Fruit fly (Drosophila melanogaster) whole organism, embryonic: ENCODE results near the gene Pdfr.

Experiments
- Atf6 ChIP-seq: fragments of 200-800 bp; sonication (Bioruptor generic); IDR thresholded peaks from 2 replicates; pipeline ENCODE4 v1.3.6; 2022; ENCODE audit warnings: missing biosample characterization, missing genetic modification characterization
- Bgb ChIP-seq: fragments of 200-800 bp; sonication (Bioruptor generic); IDR thresholded peaks from 2 replicates; pipeline ENCODE4 v1.3.6; 2022; ENCODE audit warnings: missing biosample characterization, missing genetic modification characterization; ENCODE audit not compliant: partially characterized antibody
- CG10565 ChIP-seq: fragments of 200-800 bp; sonication (Bioruptor generic); optimal IDR thresholded peaks from 3 replicates; lab custom pipeline; 2016; ENCODE audit warnings: missing biosample characterization, mild to moderate bottlenecking, missing genetic modification characterization
- CG10979 ChIP-seq: fragments of 200-800 bp; sonication (Bioruptor generic); optimal IDR thresholded peaks from 2 replicates; lab custom pipeline; 2018; ENCODE audit warnings: missing biosample characterization, mild to moderate bottlenecking, missing genetic modification characterization, moderate library complexity
- CG11696 ChIP-seq: fragments of 200-800 bp; sonication (Bioruptor generic); IDR thresholded peaks from 2 replicates; pipeline ENCODE4 v1.3.6; 2022; ENCODE audit warnings: missing biosample characterization, missing genetic modification characterization
- CG13894 ChIP-seq: fragments of 200-800 bp; sonication (Bioruptor generic); optimal IDR thresholded peaks from 3 replicates; lab custom pipeline; 2018; ENCODE audit warnings: missing biosample characterization, mild to moderate bottlenecking, missing genetic modification characterization, moderate library complexity
- CG14667 ChIP-seq: fragments of 200-800 bp; sonication (Bioruptor generic); IDR thresholded peaks from 2 replicates; pipeline ENCODE4 v1.3.6; 2022; ENCODE audit warnings: missing biosample characterization, missing genetic modification characterization
- CG17912 ChIP-seq: fragments of 200-800 bp; sonication (Bioruptor generic); optimal IDR thresholded peaks from 2 replicates; lab custom pipeline; 2018; ENCODE audit warnings: missing biosample characterization, mild to moderate bottlenecking, missing genetic modification characterization
- CG18619 ChIP-seq: fragments of 200-800 bp; sonication (Bioruptor generic); optimal IDR thresholded peaks from 3 replicates; lab custom pipeline; 2017; ENCODE audit warnings: missing biosample characterization, mild to moderate bottlenecking, missing genetic modification characterization
- CG2678 ChIP-seq: fragments of 200-800 bp; sonication (Bioruptor generic); optimal IDR thresholded peaks from 3 replicates; lab custom pipeline; 2019; ENCODE audit warnings: missing biosample characterization, mild to moderate bottlenecking, missing genetic modification characterization, moderate library complexity
- CG2712 ChIP-seq: fragments of 200-800 bp; optimal IDR thresholded peaks from 3 replicates; lab custom pipeline; 2019; ENCODE audit warnings: missing biosample characterization, mild to moderate bottlenecking, missing genetic modification characterization, moderate library complexity
- CG8089 ChIP-seq: fragments of 200-800 bp; sonication (Bioruptor generic); optimal IDR thresholded peaks from 3 replicates; lab custom pipeline; 2016; ENCODE audit warnings: missing biosample characterization, missing genetic modification characterization
- CG9797 ChIP-seq: fragments of 200-800 bp; sonication (Bioruptor generic); optimal IDR thresholded peaks from 3 replicates; lab custom pipeline; 2018; ENCODE audit warnings: missing biosample characterization, mild to moderate bottlenecking, missing genetic modification characterization
- CG9817 ChIP-seq: fragments of 200-800 bp; sonication (Bioruptor generic); optimal IDR thresholded peaks from 2 replicates; lab custom pipeline; 2018; ENCODE audit warnings: missing biosample characterization, mild to moderate bottlenecking, missing genetic modification characterization, moderate library complexity
- Chrac-16 ChIP-seq: fragments of 200-800 bp; sonication (Bioruptor generic); optimal IDR thresholded peaks from 3 replicates; lab custom pipeline; 2016; ENCODE audit warnings: missing biosample characterization, missing genetic modification characterization
- Dref ChIP-seq: fragments of 200-800 bp; sonication (Bioruptor generic); IDR thresholded peaks from 2 replicates; pipeline ENCODE4 v1.3.6; 2022; ENCODE audit warnings: missing biosample characterization, missing genetic modification characterization
- E2f1 ChIP-seq: fragments of 200-800 bp; sonication (Bioruptor generic); IDR thresholded peaks from 2 replicates; pipeline ENCODE4 v1.3.6; 2022; ENCODE audit warnings: missing biosample characterization, missing genetic modification characterization
- HLH54F ChIP-seq: fragments of 200-800 bp; sonication (Bioruptor generic); optimal IDR thresholded peaks from 3 replicates; lab custom pipeline; 2016; ENCODE audit warnings: missing biosample characterization, missing genetic modification characterization
- Hr51 ChIP-seq, 2 experiments: fragments of 200-800 bp; sonication (Bioruptor generic); optimal IDR thresholded peaks; 2 replicates in 1 of 2; 3 replicates in 1 of 2; lab custom pipeline; 2016 to 2018; ENCODE audit warnings: missing biosample characterization in 2 of 2, missing genetic modification characterization in 2 of 2, mild to moderate bottlenecking in 1 of 2, moderate library complexity in 1 of 2
- Lim3 ChIP-seq: fragments of 200-800 bp; sonication (Bioruptor generic); IDR thresholded peaks from 2 replicates; pipeline ENCODE4 v1.3.6; 2022; ENCODE audit warnings: missing biosample characterization, missing genetic modification characterization
- Mes4 ChIP-seq: fragments of 200-800 bp; sonication (Bioruptor generic); optimal IDR thresholded peaks from 2 replicates; lab custom pipeline; 2016; ENCODE audit warnings: missing biosample characterization, missing genetic modification characterization
- Oaz ChIP-seq: fragments of 200-800 bp; sonication (Bioruptor generic); IDR thresholded peaks from 2 replicates; pipeline ENCODE4 v1.3.6; 2022; ENCODE audit warnings: missing biosample characterization, missing genetic modification characterization
- Poxn ChIP-seq: fragments of 200-800 bp; sonication (Bioruptor generic); IDR thresholded peaks from 2 replicates; pipeline ENCODE4 v1.3.6; 2022; ENCODE audit warnings: missing biosample characterization, missing genetic modification characterization
- Six4 ChIP-seq: fragments of 200-800 bp; sonication (Bioruptor generic); optimal IDR thresholded peaks from 2 replicates; lab custom pipeline; 2016; ENCODE audit warnings: missing biosample characterization, missing genetic modification characterization
- Sox102F ChIP-seq: fragments of 200-800 bp; sonication (Bioruptor generic); optimal IDR thresholded peaks from 2 replicates; lab custom pipeline; 2018; ENCODE audit warnings: missing biosample characterization, mild to moderate bottlenecking, missing genetic modification characterization, moderate library complexity
- Sry-β ChIP-seq: fragments of 200-800 bp; sonication (Bioruptor generic); optimal IDR thresholded peaks from 2 replicates; lab custom pipeline; 2018; ENCODE audit warnings: missing biosample characterization, mild to moderate bottlenecking, missing genetic modification characterization, moderate library complexity
- Sry-δ ChIP-seq: fragments of 200-800 bp; sonication (Bioruptor generic); optimal IDR thresholded peaks from 2 replicates; lab custom pipeline; 2016; ENCODE audit warnings: missing biosample characterization, missing genetic modification characterization
- bbx ChIP-seq: fragments of 200-800 bp; sonication (Bioruptor generic); IDR thresholded peaks from 2 replicates; pipeline ENCODE4 v1.3.6; 2022; ENCODE audit warnings: missing biosample characterization, missing genetic modification characterization; ENCODE audit not compliant: partially characterized antibody
- croc ChIP-seq: fragments of 200-800 bp; sonication (Bioruptor generic); conservative IDR thresholded peaks from 3 replicates; pipeline ENCODE4 v1.3.6; 2022; ENCODE audit warnings: missing biosample characterization, missing genetic modification characterization
- crol ChIP-seq: fragments of 200-800 bp; sonication (Bioruptor generic); IDR thresholded peaks from 2 replicates; pipeline ENCODE4 v1.3.6; 2022; ENCODE audit warnings: missing biosample characterization, missing genetic modification characterization
- crp ChIP-seq, 2 experiments: fragments of 200-800 bp; sonication (Bioruptor generic); optimal IDR thresholded peaks; 2 replicates in 1 of 2; 3 replicates in 1 of 2; lab custom pipeline; 2017; ENCODE audit warnings: missing biosample characterization in 2 of 2, missing genetic modification characterization in 2 of 2, mild to moderate bottlenecking in 1 of 2, moderate library complexity in 1 of 2
- danr ChIP-seq: fragments of 200-800 bp; sonication (Bioruptor generic); IDR thresholded peaks from 2 replicates; pipeline ENCODE4 v1.3.6; 2022; ENCODE audit warnings: missing biosample characterization, missing genetic modification characterization
- fd64A ChIP-seq: fragments of 200-800 bp; sonication (Bioruptor generic); optimal IDR thresholded peaks from 3 replicates; lab custom pipeline; 2018; ENCODE audit warnings: missing biosample characterization, mild to moderate bottlenecking, missing genetic modification characterization
- gce ChIP-seq: fragments of 200-800 bp; sonication (Bioruptor generic); IDR thresholded peaks from 3 replicates; pipeline ENCODE4 v1.3.6; 2022; ENCODE audit warnings: missing biosample characterization, missing genetic modification characterization
- gcm ChIP-seq: fragments of 200-800 bp; sonication (Bioruptor generic); optimal IDR thresholded peaks from 2 replicates; lab custom pipeline; 2019; ENCODE audit warnings: missing biosample characterization, mild to moderate bottlenecking, missing genetic modification characterization, moderate library complexity
- gcm2 ChIP-seq: fragments of 200-800 bp; sonication (Bioruptor generic); optimal IDR thresholded peaks from 2 replicates; lab custom pipeline; 2016; ENCODE audit warnings: missing biosample characterization, missing genetic modification characterization
- grau ChIP-seq: fragments of 200-800 bp; optimal IDR thresholded peaks from 3 replicates; lab custom pipeline; 2019; ENCODE audit warnings: missing biosample characterization, mild to moderate bottlenecking, missing genetic modification characterization, moderate library complexity
- ham ChIP-seq: fragments of 200-800 bp; sonication (Bioruptor generic); IDR thresholded peaks from 2 replicates; pipeline ENCODE4 v1.3.6; 2022; ENCODE audit warnings: missing biosample characterization, missing genetic modification characterization
- insv ChIP-seq, 2 experiments: fragments of 200-800 bp; sonication (Bioruptor generic); optimal IDR thresholded peaks; 3 replicates each; lab custom pipeline; 2016 to 2018; ENCODE audit warnings: missing biosample characterization in 2 of 2, missing genetic modification characterization in 2 of 2
- lola ChIP-seq, 3 experiments: fragments of >200 bp in 2 of 3; fragments of 200-800 bp in 1 of 3; sonication (Bioruptor generic) in 1 of 3; optimal IDR thresholded peaks; 2 replicates each; lab custom pipeline; 2017 to 2019; ENCODE audit warnings: missing biosample characterization in 3 of 3, missing genetic modification characterization in 3 of 3, mild to moderate bottlenecking in 1 of 3, moderate library complexity in 1 of 3
- oc ChIP-seq: fragments of 200-800 bp; sonication (Bioruptor generic); optimal IDR thresholded peaks from 2 replicates; lab custom pipeline; 2018; ENCODE audit warnings: missing biosample characterization, mild to moderate bottlenecking, missing genetic modification characterization, moderate library complexity
- pzg ChIP-seq: fragments of 200-800 bp; sonication (Bioruptor generic); optimal IDR thresholded peaks from 3 replicates; lab custom pipeline; 2018; ENCODE audit warnings: missing biosample characterization, mild to moderate bottlenecking, missing genetic modification characterization, moderate library complexity
- run ChIP-seq: fragments of 200-800 bp; sonication (Bioruptor generic); optimal IDR thresholded peaks from 3 replicates; lab custom pipeline; 2018; ENCODE audit warnings: missing biosample characterization, mild to moderate bottlenecking, missing genetic modification characterization
- seq ChIP-seq: fragments of 200-800 bp; sonication (Bioruptor generic); IDR thresholded peaks from 2 replicates; pipeline ENCODE4 v1.3.6; 2022; ENCODE audit warnings: missing biosample characterization, missing genetic modification characterization
- sim ChIP-seq: fragments of 200-800 bp; sonication (Bioruptor generic); IDR thresholded peaks from 2 replicates; pipeline ENCODE4 v1.3.6; 2022; ENCODE audit warnings: missing biosample characterization, missing genetic modification characterization
- wek ChIP-seq: fragments of 200-800 bp; sonication (Bioruptor generic); optimal IDR thresholded peaks from 3 replicates; lab custom pipeline; 2018; ENCODE audit warnings: missing biosample characterization, mild to moderate bottlenecking, missing genetic modification characterization, moderate library complexity
- wor ChIP-seq: fragments of 200-800 bp; sonication (Bioruptor generic); IDR thresholded peaks from 2 replicates; pipeline ENCODE4 v1.3.6; 2022; ENCODE audit warnings: missing biosample characterization, missing genetic modification characterization
- zf30C ChIP-seq: fragments of 200-800 bp; sonication (Bioruptor generic); optimal IDR thresholded peaks from 3 replicates; lab custom pipeline; 2018; ENCODE audit warnings: missing biosample characterization, mild to moderate bottlenecking, missing genetic modification characterization
- zfh1 ChIP-seq: fragments of 200-800 bp; sonication (Bioruptor generic); IDR thresholded peaks from 3 replicates; pipeline ENCODE4 v1.3.6; 2022; ENCODE audit warnings: missing biosample characterization, missing genetic modification characterization

Gene Pdfr

DNA sequence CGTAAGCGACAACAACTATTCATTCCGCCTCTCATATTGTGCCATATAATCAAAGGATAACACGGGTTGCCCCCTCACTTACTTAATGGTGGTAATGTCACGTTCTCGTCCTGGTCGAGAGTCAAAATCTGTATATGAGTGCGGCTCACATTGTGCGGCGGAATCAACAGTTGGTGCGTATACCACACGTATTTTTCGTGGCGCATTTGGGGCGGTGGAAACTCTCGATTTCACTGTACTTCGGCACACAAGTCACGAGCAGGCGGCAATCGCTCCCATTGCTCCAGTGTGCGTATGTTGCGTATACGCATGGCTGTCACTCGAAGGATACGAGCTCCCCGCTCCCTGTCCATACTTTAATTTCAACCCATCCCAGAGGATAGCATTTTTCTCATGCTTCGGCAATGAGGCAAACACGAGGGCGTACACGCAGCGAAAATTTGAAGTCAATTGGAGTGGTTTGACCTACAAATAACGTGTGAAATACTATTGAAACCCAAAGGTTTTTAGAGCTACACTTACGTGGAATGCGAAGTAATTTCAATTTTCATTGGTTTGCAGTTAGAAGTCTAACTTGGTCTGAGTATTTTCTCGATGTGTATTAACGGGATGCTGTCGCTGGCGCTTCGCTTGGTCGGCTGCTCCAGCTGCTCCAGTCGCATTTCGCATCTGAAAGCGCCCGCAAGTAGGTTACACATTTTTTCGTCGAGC, 29.9 kb downstream of the Pdfr start (continued):
- peak; percentile 36 for TF ChIP-seq Mes4
- TF ChIP-seq gcm (GFP tag; lab: Kevin White, UChicago): no peak
- TF ChIP-seq lola (GFP tag; optimal IDR thresholded peaks at IDR 0.05; lab: Kevin White, UChicago): no peak
- TF ChIP-seq Atf6: peak; percentile 85
- TF ChIP-seq Dref (GFP tag; lab: Robert Waterston, UW): no peak
- TF ChIP-seq danr: no peak
- peak; percentile 32; the same call in 1 of the 2 replicates for TF ChIP-seq wor (GFP tag; lab: Robert Waterston, UW)
- peak; percentile 73 for TF ChIP-seq grau (tag; lab: Kevin White, UChicago)
- TF ChIP-seq CG11696 (GFP tag; lab: Robert Waterston, UW): 0 out of 2 replicates have a peak, but pooled peaks have one; percentile 29
- peak; percentile 54 for TF ChIP-seq CG2712
- peak; percentile 29 for TF ChIP-seq oc (tag; lab: Kevin White, UChicago)
- no peak for TF ChIP-seq sim (GFP tag; lab: Robert Waterston, UW)
- peak; percentile 45 for TF ChIP-seq Sry-δ
- peak; percentile 25 for TF ChIP-seq wek (GFP tag; lab: Kevin White, UChicago)
- TF ChIP-seq CG8089 (GFP tag; lab: Kevin White, UChicago): peak; percentile 42
- peak; percentile 73 for TF ChIP-seq Sox102F (GFP tag; lab: Kevin White, UChicago)
- TF ChIP-seq Sry-β: no peak
- TF ChIP-seq run (tag; lab: Kevin White, UChicago): no peak
- TF ChIP-seq CG18619 (GFP tag; lab: Kevin White, UChicago): peak; percentile 75
- no peak for TF ChIP-seq Bgb (GFP tag; lab: Robert Waterston, UW)
- peak; percentile 80 for TF ChIP-seq seq
- TF ChIP-seq zf30C (GFP tag; lab: Kevin White, UChicago): peak; percentile 27
- TF ChIP-seq CG9817 (tag; lab: Kevin White, UChicago): peak; percentile 69
- no peak for TF ChIP-seq insv (GFP tag; optimal IDR thresholded peaks at IDR 0.05; lab: Kevin White, UChicago)
- peak; percentile 52 for TF ChIP-seq gcm2 (GFP tag; lab: Kevin White, UChicago)
- TF ChIP-seq Lim3 (GFP tag; lab: Robert Waterston, UW): 0 out of 2 replicates have a peak, but pooled peaks have one; percentile 18
- TF ChIP-seq Six4 (GFP tag; lab: Kevin White, UChicago): peak; percentile 41
- no peak for TF ChIP-seq CG10565
- peak; percentile 61 for TF ChIP-seq CG14667 (GFP tag; lab: Robert Waterston, UW)
- TF ChIP-seq ham (GFP tag; lab: Robert Waterston, UW): peak; percentile 43; the same call in 1 of the 2 replicates
- peak; percentile 60 for TF ChIP-seq CG13894 (tag; lab: Kevin White, UChicago)
- no peak for TF ChIP-seq croc (GFP tag; lab: Robert Waterston, UW)
- TF ChIP-seq Oaz (GFP tag; lab: Robert Waterston, UW): peak; percentile 75; the same call in 1 of the 2 replicates
- TF ChIP-seq crol (GFP tag; lab: Robert Waterston, UW): no peak
- TF ChIP-seq CG2678: peak; percentile 81
- peak; percentile 60 for TF ChIP-seq Chrac-16 (GFP tag; lab: Kevin White, UChicago)
- peak; percentile 13 for TF ChIP-seq pzg (GFP tag; lab: Kevin White, UChicago)
- no peak for TF ChIP-seq CG17912 (GFP tag; lab: Kevin White, UChicago)
- TF ChIP-seq CG9797: no peak
- TF ChIP-seq E2f1 (GFP tag; lab: Robert Waterston, UW): peak; percentile 80
- peak; percentile 43 for TF ChIP-seq CG10979 (tag; lab: Kevin White, UChicago)
- TF ChIP-seq crp (GFP tag; optimal IDR thresholded peaks at IDR 0.05; lab: Kevin White, UChicago): peak in 1 of 2 experiments; percentile 20
- peak; percentile 40 to 74 for TF ChIP-seq Hr51 (GFP tag; optimal IDR thresholded peaks at IDR 0.05; lab: Kevin White, UChicago)
- TF ChIP-seq Poxn (GFP tag; lab: Robert Waterston, UW): peak; percentile 66
- no peak for TF ChIP-seq bbx (GFP tag; lab: Robert Waterston, UW)
- 0 out of 3 replicates have a peak, but pooled peaks have one; percentile 34 for TF ChIP-seq gce (GFP tag; lab: Robert Waterston, UW)
- TF ChIP-seq fd64A: no peak
- TF ChIP-seq zfh1 (GFP tag; lab: Robert Waterston, UW): peak; percentile 64
- TF ChIP-seq HLH54F: peak; percentile 83
